Fruit fly (Drosophila melanogaster) whole organism, adult: Measurements from ENCODE around the gene RpS27A.

Experiments
- CG11617 ChIP-seq: fragments of 200-800 bp; sonication (Bioruptor generic); optimal IDR thresholded peaks from 2 replicates; lab custom pipeline; 2017; ENCODE audit warnings: mild to moderate bottlenecking, missing biosample characterization, missing genetic modification reagents, missing genetic modification characterization
- CG33017 ChIP-seq: fragments of 200-800 bp; sonication (Bioruptor generic); optimal IDR thresholded peaks from 2 replicates; lab custom pipeline; 2018; ENCODE audit warnings: missing biosample characterization, mild to moderate bottlenecking, missing genetic modification characterization, moderate library complexity
- CG5204 ChIP-seq: fragments of 200-800 bp; sonication (Bioruptor generic); optimal IDR thresholded peaks from 2 replicates; lab custom pipeline; 2016; ENCODE audit warnings: missing biosample characterization, missing genetic modification characterization
- Crg-1 ChIP-seq: fragments of 200-800 bp; sonication (Bioruptor generic); optimal IDR thresholded peaks from 2 replicates; lab custom pipeline; 2016; ENCODE audit warnings: missing biosample characterization, missing genetic modification characterization
- Hr96 ChIP-seq: fragments of 200-800 bp; sonication (Bioruptor generic); optimal IDR thresholded peaks from 2 replicates; lab custom pipeline; 2016; ENCODE audit warnings: missing biosample characterization, missing genetic modification characterization
- kay ChIP-seq: fragments of 200-800 bp; sonication (Bioruptor generic); peaks from one replicate; lab custom pipeline; 2016; ENCODE audit warnings: missing biosample characterization, missing genetic modification characterization, borderline replicate concordance
- pad ChIP-seq: fragments of 200-800 bp; sonication (Bioruptor generic); optimal IDR thresholded peaks from 3 replicates; lab custom pipeline; 2017; ENCODE audit warnings: missing biosample characterization, missing genetic modification characterization, mild to moderate bottlenecking, moderate library complexity, missing genetic modification reagents
- toe ChIP-seq: fragments of 200-800 bp; sonication (Bioruptor generic); optimal IDR thresholded peaks from 2 replicates; lab custom pipeline; 2016; ENCODE audit warnings: missing biosample characterization, missing genetic modification characterization

DNA sequence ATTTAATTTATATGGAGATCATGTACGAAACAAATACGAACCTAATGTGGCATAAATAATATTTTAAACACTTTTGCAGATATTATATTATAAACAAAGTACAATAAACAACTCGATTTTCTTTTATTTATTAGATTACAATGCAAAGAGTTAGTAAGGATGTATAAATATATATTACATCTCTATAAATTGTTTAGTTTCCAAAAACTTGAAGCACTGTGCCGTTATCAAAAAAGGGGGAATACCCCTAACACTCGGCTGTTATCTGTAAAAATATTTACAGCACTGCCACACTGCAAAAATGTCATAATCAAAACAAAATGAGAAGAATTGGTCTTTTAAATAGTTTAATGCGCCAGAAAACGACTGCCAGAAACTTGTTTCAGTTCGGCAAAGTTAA, 20.4 kb downstream of the RpS27A start, which contains the start of gene CG5188:
- TF ChIP-seq kay (no peak), CG11617 (GFP tag; lab: Kevin White, UChicago) (peak; percentile 55), toe (no peak), CG33017 (peak; percentile 66), pad (no peak), Crg-1 (GFP tag; lab: Kevin White, UChicago) (no peak), CG5204 (no peak), Hr96 (GFP tag; lab: Kevin White, UChicago) (no peak)
